Worm (Caenorhabditis elegans) whole organism, midembryonic: ENCODE results near the gene F53F4.11.

Experiments
- T22C8.4 ChIP-seq: fragments of 200-800 bp; sonication (Bioruptor generic); IDR thresholded peaks from 2 replicates; pipeline ENCODE4 v1.3.6; 2022; ENCODE audit warnings: missing genetic modification characterization, missing compliant biosample characterization
- cog-1 ChIP-seq: sonication (generic microtip); optimal IDR thresholded peaks from 2 replicates; lab custom pipeline; 2016; ENCODE audit warnings: missing genetic modification characterization, missing compliant biosample characterization
- med-1 ChIP-seq: sonication (generic microtip); optimal IDR thresholded peaks from 2 replicates; lab custom pipeline; 2017; ENCODE audit warnings: missing genetic modification characterization, mild to moderate bottlenecking, missing compliant biosample characterization, antibody characterized with exemption, missing genetic modification reagents; ENCODE audit not compliant: insufficient read depth
- tab-1 ChIP-seq: fragments of 200-800 bp; sonication (Bioruptor generic); IDR thresholded peaks from 2 replicates; pipeline ENCODE4 v1.3.6; 2022; ENCODE audit warnings: missing genetic modification characterization, missing compliant biosample characterization
- ztf-23 ChIP-seq: fragments of 200-800 bp; sonication (Bioruptor generic); IDR thresholded peaks from 2 replicates; pipeline ENCODE4 v1.3.6; 2022; ENCODE audit warnings: missing genetic modification reagents, missing genetic modification characterization, missing compliant biosample characterization

- TF ChIP-seq T22C8.4 (GFP tag; lab: Robert Waterston, UW) (no peak), ztf-23 (GFP tag; lab: Robert Waterston, UW) (no peak), tab-1 (GFP tag; lab: Robert Waterston, UW) (no peak), cog-1 (tag; lab: Kevin White, UChicago) (no peak), med-1 (GFP tag; lab: Kevin White, UChicago) (no peak)
Measured at ce11 chrV:13625517-13626097, 1.3 kb upstream of the F53F4.11 start, which contains the start of the genes nduv-2 and F53F4.12.
